Worm (Caenorhabditis elegans): ENCODE data around the gene pals-31.

The pals-31 gene

ce11 chrV:636281-636680 is at the start of gene pals-31:
Gene pals-31 (plus strand): TSS chrV:636581.
- TF ChIP-seq ama-1 (optimal IDR thresholded peaks at IDR 0.05) (no peak), tra-4 (tag; optimal IDR thresholded peaks at IDR 0.05) (no peak), hmg-4 (GFP tag; optimal IDR thresholded peaks at IDR 0.05) (no peak), B0310.2 (tag; optimal IDR thresholded peaks at IDR 0.05) (no peak), ceh-13 (GFP tag; optimal IDR thresholded peaks at IDR 0.05) (no peak), ets-7 (tag; optimal IDR thresholded peaks at IDR 0.05) (no peak), flt-1 (GFP tag; IDR thresholded peaks at IDR 0.05) (no peak), ceh-36 (tag; optimal IDR thresholded peaks at IDR 0.05) (no peak), hnd-1 (tag; optimal IDR thresholded peaks at IDR 0.05) (no peak), tbx-37 (GFP tag; conservative IDR thresholded peaks at IDR 0.05) (no peak), pes-1 (GFP tag; IDR thresholded peaks at IDR 0.05) (no peak), tbx-11 (GFP tag; IDR thresholded peaks at IDR 0.05) (no peak), aly-1 (tag; optimal IDR thresholded peaks at IDR 0.05) (no peak), sea-1 (GFP tag; conservative IDR thresholded peaks at IDR 0.05) (no peak)

ce11 chrV:587818-588217 is 48.6 kb upstream of the pals-31 start, which contains the start of gene K06H6.1:
Gene K06H6.1 (plus strand): TSS chrV:588118.
- TF ChIP-seq tbx-11 (GFP tag; IDR thresholded peaks at IDR 0.05), result no peak
- TF ChIP-seq ceh-13 (GFP tag; optimal IDR thresholded peaks at IDR 0.05), result no peak
- no peak for TF ChIP-seq pes-1 (GFP tag; IDR thresholded peaks at IDR 0.05)
- no peak for TF ChIP-seq ets-7 (tag; optimal IDR thresholded peaks at IDR 0.05)
- no peak for TF ChIP-seq ama-1 (optimal IDR thresholded peaks at IDR 0.05)
- TF ChIP-seq tra-4 (tag; optimal IDR thresholded peaks at IDR 0.05), result no peak

- no peak for TF ChIP-seq hnd-1 (tag; optimal IDR thresholded peaks at IDR 0.05)
- no peak for TF ChIP-seq ceh-13 (GFP tag; optimal IDR thresholded peaks at IDR 0.05)
- no peak for TF ChIP-seq tbx-37 (GFP tag; conservative IDR thresholded peaks at IDR 0.05)
- TF ChIP-seq sea-1 (GFP tag; conservative IDR thresholded peaks at IDR 0.05), result no peak
- no peak for TF ChIP-seq hmg-4 (GFP tag; optimal IDR thresholded peaks at IDR 0.05)
- no peak for TF ChIP-seq ceh-36 (tag; optimal IDR thresholded peaks at IDR 0.05)
- no peak for TF ChIP-seq flt-1 (GFP tag; IDR thresholded peaks at IDR 0.05)
- TF ChIP-seq aly-1 (tag; optimal IDR thresholded peaks at IDR 0.05), result no peak
- TF ChIP-seq tra-4 (tag; optimal IDR thresholded peaks at IDR 0.05), result no peak
- no peak for TF ChIP-seq hmbx-1 (tag; optimal IDR thresholded peaks at IDR 0.05)
- no peak for TF ChIP-seq pes-1 (GFP tag; IDR thresholded peaks at IDR 0.05)
- no peak for TF ChIP-seq ama-1 (optimal IDR thresholded peaks at IDR 0.05)
- no peak for TF ChIP-seq tbx-11 (GFP tag; IDR thresholded peaks at IDR 0.05)
- no peak for TF ChIP-seq F13C5.2 (tag; optimal IDR thresholded peaks at IDR 0.05)
- TF ChIP-seq B0310.2 (tag; optimal IDR thresholded peaks at IDR 0.05), result no peak
Observed at ce11 chrV:590182-590581, 46.2 kb upstream of the pals-31 start, which contains the start of gene ZK488.6. Gene ZK488.6 (plus strand): TSS chrV:590482.

- no peak for TF ChIP-seq hmbx-1 (tag; optimal IDR thresholded peaks at IDR 0.05)
- TF ChIP-seq B0310.2 (tag; optimal IDR thresholded peaks at IDR 0.05), result no peak
- TF ChIP-seq hmg-4 (GFP tag; optimal IDR thresholded peaks at IDR 0.05), result no peak
- no peak for TF ChIP-seq scrt-1 (GFP tag; IDR thresholded peaks at IDR 0.05)
- no peak for TF ChIP-seq ama-1 (optimal IDR thresholded peaks at IDR 0.05)
- no peak for TF ChIP-seq tbx-11 (GFP tag; IDR thresholded peaks at IDR 0.05)
- TF ChIP-seq tra-4 (tag; optimal IDR thresholded peaks at IDR 0.05), result no peak
Observed at ce11 chrV:592959-593358, 43.4 kb upstream of the pals-31 start, which contains the start of gene ZK488.5. Gene ZK488.5 (plus strand): TSS chrV:593259.

- no peak for TF ChIP-seq hnd-1 (tag; optimal IDR thresholded peaks at IDR 0.05)
- TF ChIP-seq pes-1 (GFP tag; IDR thresholded peaks at IDR 0.05), result no peak
- TF ChIP-seq ceh-36 (tag; optimal IDR thresholded peaks at IDR 0.05), result no peak
- TF ChIP-seq ceh-13 (GFP tag; optimal IDR thresholded peaks at IDR 0.05), result no peak
- TF ChIP-seq ets-7 (tag; optimal IDR thresholded peaks at IDR 0.05), result no peak
- TF ChIP-seq flt-1 (GFP tag; IDR thresholded peaks at IDR 0.05), result no peak
- TF ChIP-seq F13C5.2 (tag; optimal IDR thresholded peaks at IDR 0.05), result no peak
- no peak for TF ChIP-seq scrt-1 (GFP tag; IDR thresholded peaks at IDR 0.05)
- TF ChIP-seq tbx-37 (GFP tag; conservative IDR thresholded peaks at IDR 0.05), result no peak
- no peak for TF ChIP-seq B0310.2 (tag; optimal IDR thresholded peaks at IDR 0.05)
- no peak for TF ChIP-seq sea-1 (GFP tag; conservative IDR thresholded peaks at IDR 0.05)
- no peak for TF ChIP-seq hmbx-1 (tag; optimal IDR thresholded peaks at IDR 0.05)
- no peak for TF ChIP-seq ama-1 (optimal IDR thresholded peaks at IDR 0.05)
- TF ChIP-seq hmg-4 (GFP tag; optimal IDR thresholded peaks at IDR 0.05), result no peak
Observed at ce11 chrV:596923-597322, 39.5 kb upstream of the pals-31 start.

ce11 chrV:597823-598222 is 38.6 kb upstream of the pals-31 start:
- TF ChIP-seq B0310.2 (tag; optimal IDR thresholded peaks at IDR 0.05), result no peak
- TF ChIP-seq ceh-36 (tag; optimal IDR thresholded peaks at IDR 0.05), result no peak
- TF ChIP-seq pes-1 (GFP tag; IDR thresholded peaks at IDR 0.05), result no peak
- no peak for TF ChIP-seq tbx-37 (GFP tag; conservative IDR thresholded peaks at IDR 0.05)
- no peak for TF ChIP-seq ceh-13 (GFP tag; optimal IDR thresholded peaks at IDR 0.05)
- no peak for TF ChIP-seq tbx-11 (GFP tag; IDR thresholded peaks at IDR 0.05)
- no peak for TF ChIP-seq flt-1 (GFP tag; IDR thresholded peaks at IDR 0.05)
- no peak for TF ChIP-seq tra-4 (tag; optimal IDR thresholded peaks at IDR 0.05)
- no peak for TF ChIP-seq F13C5.2 (tag; optimal IDR thresholded peaks at IDR 0.05)

ce11 chrV:598626-599025 is 37.8 kb upstream of the pals-31 start:
- no peak for TF ChIP-seq aly-1 (tag; optimal IDR thresholded peaks at IDR 0.05)
- TF ChIP-seq ets-7 (tag; optimal IDR thresholded peaks at IDR 0.05), result no peak
- no peak for TF ChIP-seq scrt-1 (GFP tag; IDR thresholded peaks at IDR 0.05)
- no peak for TF ChIP-seq tra-4 (tag; optimal IDR thresholded peaks at IDR 0.05)
- no peak for TF ChIP-seq ceh-36 (tag; optimal IDR thresholded peaks at IDR 0.05)
- TF ChIP-seq tbx-11 (GFP tag; IDR thresholded peaks at IDR 0.05), result no peak
- no peak for TF ChIP-seq ceh-13 (GFP tag; optimal IDR thresholded peaks at IDR 0.05)

ce11 chrV:599783-600182 is 36.6 kb upstream of the pals-31 start:
- no peak for TF ChIP-seq tbx-11 (GFP tag; IDR thresholded peaks at IDR 0.05)
- no peak for TF ChIP-seq hmbx-1 (tag; optimal IDR thresholded peaks at IDR 0.05)
- TF ChIP-seq ets-7 (tag; optimal IDR thresholded peaks at IDR 0.05), result no peak
- no peak for TF ChIP-seq tra-4 (tag; optimal IDR thresholded peaks at IDR 0.05)
- no peak for TF ChIP-seq pes-1 (GFP tag; IDR thresholded peaks at IDR 0.05)
- TF ChIP-seq sea-1 (GFP tag; conservative IDR thresholded peaks at IDR 0.05), result no peak
